Fruit fly (Drosophila melanogaster) whole organism, embryonic: ENCODE measurements around the gene slmb.
A peak's percentile ranks its signal among the peaks of the same experiment; 100 is the strongest.

Experiments
- Bgb ChIP-seq: fragments of 200-800 bp; sonication (Bioruptor generic); IDR thresholded peaks from 2 replicates; pipeline ENCODE4 v1.3.6; 2022; ENCODE audit warnings: missing biosample characterization, missing genetic modification characterization; ENCODE audit not compliant: partially characterized antibody
- CG11504 ChIP-seq: fragments of 200-800 bp; sonication (Bioruptor generic); optimal IDR thresholded peaks from 3 replicates; lab custom pipeline; 2019; ENCODE audit warnings: missing biosample characterization, mild to moderate bottlenecking, missing genetic modification characterization, moderate library complexity
- CG11560 ChIP-seq: fragments of 200-800 bp; sonication (Bioruptor generic); IDR thresholded peaks from 3 replicates; pipeline ENCODE4 v1.3.6; 2022; ENCODE audit warnings: missing biosample characterization, missing genetic modification characterization
- CG11695 ChIP-seq: fragments of 200-800 bp; sonication (Bioruptor generic); IDR thresholded peaks from 3 replicates; pipeline ENCODE4 v1.3.6; 2022; ENCODE audit warnings: missing biosample characterization, missing genetic modification characterization
- CG12104 ChIP-seq: fragments of 200-800 bp; sonication (Bioruptor generic); optimal IDR thresholded peaks from 3 replicates; lab custom pipeline; 2016; ENCODE audit warnings: missing biosample characterization, missing genetic modification characterization
- CG12942 ChIP-seq: fragments of 200-800 bp; sonication (Bioruptor generic); optimal IDR thresholded peaks from 3 replicates; lab custom pipeline; 2016; ENCODE audit warnings: missing biosample characterization, missing genetic modification characterization
- CG13287 ChIP-seq: fragments of 200-800 bp; sonication (Bioruptor generic); IDR thresholded peaks from 2 replicates; pipeline ENCODE4 v1.3.6; 2022; ENCODE audit warnings: missing biosample characterization, missing genetic modification characterization; ENCODE audit not compliant: partially characterized antibody
- CG13894 ChIP-seq: fragments of 200-800 bp; sonication (Bioruptor generic); optimal IDR thresholded peaks from 3 replicates; lab custom pipeline; 2018; ENCODE audit warnings: missing biosample characterization, mild to moderate bottlenecking, missing genetic modification characterization, moderate library complexity
- CG14667 ChIP-seq: fragments of 200-800 bp; sonication (Bioruptor generic); IDR thresholded peaks from 2 replicates; pipeline ENCODE4 v1.3.6; 2022; ENCODE audit warnings: missing biosample characterization, missing genetic modification characterization
- CG15479 ChIP-seq: fragments of 200-800 bp; sonication (Bioruptor generic); optimal IDR thresholded peaks from 3 replicates; lab custom pipeline; 2019; ENCODE audit warnings: missing biosample characterization, mild to moderate bottlenecking, missing genetic modification characterization, moderate library complexity
- CG16863 ChIP-seq: fragments of 200-800 bp; sonication (Bioruptor generic); optimal IDR thresholded peaks from 3 replicates; lab custom pipeline; 2016; ENCODE audit warnings: missing biosample characterization, missing genetic modification characterization
- CG17186 ChIP-seq: fragments of 200-800 bp; sonication (Bioruptor generic); optimal IDR thresholded peaks from 3 replicates; lab custom pipeline; 2017; ENCODE audit warnings: missing biosample characterization, missing genetic modification reagents, missing genetic modification characterization
- CG17385 ChIP-seq: fragments of 200-800 bp; sonication (Bioruptor generic); optimal IDR thresholded peaks from 3 replicates; lab custom pipeline; 2018; ENCODE audit warnings: missing biosample characterization, mild to moderate bottlenecking, missing genetic modification characterization
- CG18764 ChIP-seq: fragments of 200-800 bp; sonication (Bioruptor generic); optimal IDR thresholded peaks from 3 replicates; lab custom pipeline; 2016; ENCODE audit warnings: missing biosample characterization, missing genetic modification characterization
- CG2120 ChIP-seq: fragments of 200-800 bp; sonication (Bioruptor generic); optimal IDR thresholded peaks from 3 replicates; lab custom pipeline; 2016; ENCODE audit warnings: missing biosample characterization, missing genetic modification characterization
- CG3065 ChIP-seq: fragments of 200-800 bp; sonication (Bioruptor generic); optimal IDR thresholded peaks from 2 replicates; lab custom pipeline; 2016; ENCODE audit warnings: missing biosample characterization, missing genetic modification characterization
- CG32772 ChIP-seq: fragments of 200-800 bp; sonication (Bioruptor generic); IDR thresholded peaks from 2 replicates; pipeline ENCODE4 v1.3.6; 2022; ENCODE audit warnings: missing biosample characterization, missing genetic modification characterization
- CG4820 ChIP-seq: fragments of 200-800 bp; sonication (Bioruptor generic); optimal IDR thresholded peaks from 3 replicates; lab custom pipeline; 2016; ENCODE audit warnings: missing biosample characterization, missing genetic modification characterization
- CG6272 ChIP-seq: fragments of 200-800 bp; sonication (Bioruptor generic); IDR thresholded peaks from 2 replicates; pipeline ENCODE4 v1.3.6; 2022; ENCODE audit warnings: missing biosample characterization, missing genetic modification characterization
- CG6683 ChIP-seq: fragments of 200-800 bp; sonication (Bioruptor generic); optimal IDR thresholded peaks from 2 replicates; lab custom pipeline; 2017; ENCODE audit warnings: missing biosample characterization, mild to moderate bottlenecking, missing genetic modification characterization, missing genetic modification reagents
- CG8478 ChIP-seq: fragments of >200 bp; optimal IDR thresholded peaks from 2 replicates; lab custom pipeline; 2018
- CG8944 ChIP-seq: fragments of 200-800 bp; sonication (Bioruptor generic); optimal IDR thresholded peaks from 3 replicates; lab custom pipeline; 2016; ENCODE audit warnings: missing biosample characterization, missing genetic modification characterization
- CG9609 ChIP-seq: fragments of 200-800 bp; sonication (Bioruptor generic); optimal IDR thresholded peaks from 3 replicates; lab custom pipeline; 2016; ENCODE audit warnings: missing biosample characterization, missing genetic modification characterization
- D ChIP-seq, 2 experiments: fragments of 200-800 bp in 1 of 2; fragments of >200 bp in 1 of 2; sonication (Bioruptor generic) in 1 of 2; optimal IDR thresholded peaks; 2 replicates in 1 of 2; 3 replicates in 1 of 2; lab custom pipeline; 2017; ENCODE audit warnings: mild to moderate bottlenecking in 1 of 2, missing biosample characterization in 1 of 2, missing genetic modification characterization in 1 of 2, missing genetic modification reagents in 1 of 2
- Dad ChIP-seq: fragments of 200-800 bp; sonication (Bioruptor generic); optimal IDR thresholded peaks from 3 replicates; lab custom pipeline; 2016; ENCODE audit warnings: missing biosample characterization, missing genetic modification characterization
- Elba2 ChIP-seq: fragments of 200-800 bp; sonication (Bioruptor generic); optimal IDR thresholded peaks from 3 replicates; lab custom pipeline; 2016; ENCODE audit warnings: missing biosample characterization, missing genetic modification characterization
- Fer3 ChIP-seq: fragments of 200-800 bp; sonication (Bioruptor generic); optimal IDR thresholded peaks from 2 replicates; lab custom pipeline; 2018; ENCODE audit warnings: missing biosample characterization, mild to moderate bottlenecking, missing genetic modification characterization, moderate library complexity
- HLH54F ChIP-seq: fragments of 200-800 bp; sonication (Bioruptor generic); optimal IDR thresholded peaks from 3 replicates; lab custom pipeline; 2016; ENCODE audit warnings: missing biosample characterization, missing genetic modification characterization
- Hmr ChIP-seq: fragments of 200-800 bp; sonication (Bioruptor generic); optimal IDR thresholded peaks from 3 replicates; lab custom pipeline; 2017; ENCODE audit warnings: mild to moderate bottlenecking, missing biosample characterization, missing genetic modification reagents, missing genetic modification characterization
- Lhr ChIP-seq: fragments of 200-800 bp; sonication (Bioruptor generic); optimal IDR thresholded peaks from 3 replicates; lab custom pipeline; 2017; ENCODE audit warnings: mild to moderate bottlenecking, missing biosample characterization, missing genetic modification reagents, missing genetic modification characterization
- Mrtf ChIP-seq: fragments of 200-800 bp; sonication (Bioruptor generic); IDR thresholded peaks from 3 replicates; pipeline ENCODE4 v1.3.6; 2022; ENCODE audit warnings: missing biosample characterization, missing genetic modification characterization
- Ptx1 ChIP-seq: fragments of 200-800 bp; sonication (Bioruptor generic); IDR thresholded peaks from 2 replicates; pipeline ENCODE4 v1.3.6; 2022; ENCODE audit warnings: missing biosample characterization, missing genetic modification characterization
- Spps ChIP-seq: fragments of 200-800 bp; sonication (Bioruptor generic); optimal IDR thresholded peaks from 2 replicates; lab custom pipeline; 2018; ENCODE audit warnings: missing biosample characterization, mild to moderate bottlenecking, missing genetic modification characterization
- Sry-δ ChIP-seq: fragments of 200-800 bp; sonication (Bioruptor generic); optimal IDR thresholded peaks from 2 replicates; lab custom pipeline; 2016; ENCODE audit warnings: missing biosample characterization, missing genetic modification characterization
- Ssrp ChIP-seq: fragments of 200-800 bp; sonication (Bioruptor generic); optimal IDR thresholded peaks from 2 replicates; lab custom pipeline; 2018; ENCODE audit warnings: missing biosample characterization, mild to moderate bottlenecking, missing genetic modification characterization, moderate library complexity
- Taf1 ChIP-seq: fragments of 200-800 bp; sonication (Bioruptor generic); IDR thresholded peaks from 2 replicates; pipeline ENCODE4 v1.3.6; 2022; ENCODE audit warnings: missing biosample characterization, missing genetic modification characterization
- Tbp ChIP-seq: fragments of >200 bp; optimal IDR thresholded peaks from 2 replicates; lab custom pipeline; 2018; ENCODE audit warnings: missing biosample characterization, missing genetic modification characterization
- Xrp1 ChIP-seq: fragments of 200-800 bp; sonication (Bioruptor generic); IDR thresholded peaks from 2 replicates; pipeline ENCODE4 v1.3.6; 2022; ENCODE audit warnings: missing biosample characterization, missing genetic modification characterization
- bigmax ChIP-seq: fragments of 200-800 bp; sonication (Bioruptor generic); optimal IDR thresholded peaks from 2 replicates; lab custom pipeline; 2018; ENCODE audit warnings: missing biosample characterization, mild to moderate bottlenecking, missing genetic modification characterization
- btn ChIP-seq: fragments of 200-800 bp; sonication (Bioruptor generic); optimal IDR thresholded peaks from 2 replicates; lab custom pipeline; 2016; ENCODE audit warnings: missing biosample characterization, missing genetic modification characterization
- cg ChIP-seq: fragments of 200-800 bp; sonication (Bioruptor generic); optimal IDR thresholded peaks from 3 replicates; lab custom pipeline; 2019; ENCODE audit warnings: missing biosample characterization, mild to moderate bottlenecking, missing genetic modification characterization, moderate library complexity
- crc ChIP-seq: fragments of 200-800 bp; sonication (Bioruptor generic); optimal IDR thresholded peaks from 2 replicates; lab custom pipeline; 2016; ENCODE audit warnings: missing biosample characterization, missing genetic modification characterization
- en ChIP-seq: fragments of 200-800 bp; sonication (Bioruptor generic); optimal IDR thresholded peaks from 2 replicates; lab custom pipeline; 2016; ENCODE audit warnings: missing biosample characterization, missing genetic modification characterization
- gem ChIP-seq: fragments of 200-800 bp; sonication (Bioruptor generic); optimal IDR thresholded peaks from 2 replicates; lab custom pipeline; 2019; ENCODE audit warnings: missing biosample characterization, mild to moderate bottlenecking, missing genetic modification characterization, moderate library complexity
- gro ChIP-seq: fragments of 200-800 bp; sonication (Bioruptor generic); optimal IDR thresholded peaks from 2 replicates; lab custom pipeline; 2016; ENCODE audit warnings: missing biosample characterization, missing genetic modification characterization
- h ChIP-seq: fragments of >200 bp; optimal IDR thresholded peaks from 2 replicates; lab custom pipeline; 2017
- inv ChIP-seq: fragments of 200-800 bp; sonication (Bioruptor generic); IDR thresholded peaks from 2 replicates; pipeline ENCODE4 v1.3.6; 2022; ENCODE audit warnings: missing biosample characterization, missing genetic modification characterization; ENCODE audit not compliant: partially characterized antibody
- sug ChIP-seq: fragments of 200-800 bp; optimal IDR thresholded peaks from 2 replicates; lab custom pipeline; 2019; ENCODE audit warnings: missing biosample characterization, mild to moderate bottlenecking, missing genetic modification characterization, moderate library complexity
- tin ChIP-seq: fragments of 200-800 bp; sonication (Bioruptor generic); optimal IDR thresholded peaks from 3 replicates; lab custom pipeline; 2016; ENCODE audit warnings: missing biosample characterization, missing genetic modification characterization
- tx ChIP-seq: fragments of 200-800 bp; sonication (Bioruptor generic); optimal IDR thresholded peaks from 2 replicates; lab custom pipeline; 2016; ENCODE audit warnings: missing biosample characterization, missing genetic modification characterization
- vfl ChIP-seq: fragments of 200-800 bp; sonication (Bioruptor generic); optimal IDR thresholded peaks from 2 replicates; lab custom pipeline; 2016; ENCODE audit warnings: missing biosample characterization, missing genetic modification characterization

Gene slmb

dm6 chr3R:21097631-21098117 lies 29.6 kb downstream of the slmb start, which contains the start of gene RhoGAP93B (continued):
- TF ChIP-seq crc (GFP tag; lab: Kevin White, UChicago) (peak; percentile 74), Lhr (GFP tag; lab: Kevin White, UChicago) (peak; percentile 94), Xrp1 (GFP tag; lab: Robert Waterston, UW) (peak; percentile 92), Ptx1 (GFP tag; lab: Robert Waterston, UW) (peak; percentile 91), Dad (GFP tag; lab: Kevin White, UChicago) (peak; percentile 92), CG12104 (peak; percentile 69), D (optimal IDR thresholded peaks at IDR 0.05; lab: Kevin White, UChicago) (peak; percentile 5), D (GFP tag; optimal IDR thresholded peaks at IDR 0.05; lab: Kevin White, UChicago) (peak; percentile 55), CG2120 (peak; percentile 95), Taf1 (peak; percentile 80), CG6683 (GFP tag; lab: Kevin White, UChicago) (peak; percentile 48), CG6272 (GFP tag; lab: Robert Waterston, UW) (peak; percentile 96), en (GFP tag; lab: Kevin White, UChicago) (peak; percentile 55), vfl (no peak), h (lab: Kevin White, UChicago) (no peak), CG32772 (GFP tag; lab: Robert Waterston, UW) (peak; percentile 86), gro (GFP tag; lab: Kevin White, UChicago) (peak; percentile 92), sug (tag; lab: Kevin White, UChicago) (peak; percentile 86), CG13287 (GFP tag; lab: Robert Waterston, UW) (peak; percentile 100), Tbp (no peak), CG8944 (GFP tag; lab: Kevin White, UChicago) (peak; percentile 81), Spps (tag; lab: Kevin White, UChicago) (peak; percentile 81), CG12942 (GFP tag; lab: Kevin White, UChicago) (peak; percentile 77), Mrtf (GFP tag; lab: Robert Waterston, UW) (peak; percentile 85), tin (peak; percentile 78), CG13894 (tag; lab: Kevin White, UChicago) (no peak), inv (peak; percentile 100), bigmax (GFP tag; lab: Kevin White, UChicago) (no peak), Sry-δ (peak; percentile 100), CG3065 (GFP tag; lab: Kevin White, UChicago) (peak; percentile 54), CG11504 (tag; lab: Kevin White, UChicago) (peak; percentile 81), CG15479 (GFP tag; lab: Kevin White, UChicago) (peak; percentile 59), Bgb (GFP tag; lab: Robert Waterston, UW) (peak; percentile 100), CG11695 (GFP tag; lab: Robert Waterston, UW) (peak; percentile 83), gem (tag; lab: Kevin White, UChicago) (peak; percentile 80), CG8478 (no peak), tx (GFP tag; lab: Kevin White, UChicago) (peak; percentile 90), cg (GFP tag; lab: Kevin White, UChicago) (peak; percentile 24), Hmr (GFP tag; lab: Kevin White, UChicago) (peak; percentile 79), CG11560 (tag; lab: Robert Waterston, UW) (peak; percentile 81; the same call in 2 of the 3 replicates), CG14667 (GFP tag; lab: Robert Waterston, UW) (peak; percentile 91), HLH54F (GFP tag; lab: Kevin White, UChicago) (peak; percentile 95), CG9609 (GFP tag; lab: Kevin White, UChicago) (peak; percentile 93), CG17385 (GFP tag; lab: Kevin White, UChicago) (peak; percentile 7), CG16863 (GFP tag; lab: Kevin White, UChicago) (peak; percentile 89), CG18764 (GFP tag; lab: Kevin White, UChicago) (peak; percentile 63), Fer3 (tag; lab: Kevin White, UChicago) (peak; percentile 82), Ssrp (tag; lab: Kevin White, UChicago) (peak; percentile 76), Elba2 (GFP tag; lab: Kevin White, UChicago) (peak; percentile 55), CG4820 (peak; percentile 56), btn (peak; percentile 86), CG17186 (GFP tag; lab: Kevin White, UChicago) (peak; percentile 91)
